Fruit fly (Drosophila melanogaster) whole organism, embryonic: ENCODE results near the gene mRpS26.

Experiments
- Abd-B ChIP-seq: fragments of 200-800 bp; sonication (Bioruptor generic); optimal IDR thresholded peaks from 2 replicates; lab custom pipeline; 2018; ENCODE audit warnings: missing biosample characterization, mild to moderate bottlenecking, missing genetic modification characterization, moderate library complexity
- Antp ChIP-seq: fragments of 200-800 bp; sonication (Bioruptor generic); optimal IDR thresholded peaks from 3 replicates; lab custom pipeline; 2016; ENCODE audit warnings: missing biosample characterization, missing genetic modification characterization
- B-H2 ChIP-seq: fragments of 200-800 bp; sonication (Bioruptor generic); optimal IDR thresholded peaks from 2 replicates; lab custom pipeline; 2018; ENCODE audit warnings: missing biosample characterization, mild to moderate bottlenecking, missing genetic modification characterization
- Blimp-1 ChIP-seq: fragments of 200-800 bp; sonication (Bioruptor generic); optimal IDR thresholded peaks from 3 replicates; lab custom pipeline; 2018; ENCODE audit warnings: missing biosample characterization, missing genetic modification characterization, mild to moderate bottlenecking, moderate library complexity, missing genetic modification reagents
- C15 ChIP-seq: fragments of 200-800 bp; sonication (Bioruptor generic); IDR thresholded peaks from 3 replicates; pipeline ENCODE4 v1.3.6; 2022; ENCODE audit warnings: missing biosample characterization, missing genetic modification characterization
- CG10654 ChIP-seq: fragments of 200-800 bp; sonication (Bioruptor generic); optimal IDR thresholded peaks from 2 replicates; lab custom pipeline; 2016; ENCODE audit warnings: missing biosample characterization, missing genetic modification characterization
- CG12769 ChIP-seq: fragments of 200-800 bp; sonication (Bioruptor generic); optimal IDR thresholded peaks from 2 replicates; lab custom pipeline; 2019; ENCODE audit warnings: missing biosample characterization, mild to moderate bottlenecking, missing genetic modification characterization, moderate library complexity
- CG13296 ChIP-seq: fragments of 200-800 bp; sonication (Bioruptor generic); optimal IDR thresholded peaks from 3 replicates; lab custom pipeline; 2018; ENCODE audit warnings: missing biosample characterization, mild to moderate bottlenecking, missing genetic modification characterization
- CG14014 ChIP-seq: fragments of 200-800 bp; sonication (Bioruptor generic); IDR thresholded peaks from 2 replicates; pipeline ENCODE4 v1.3.6; 2022; ENCODE audit warnings: missing biosample characterization, missing genetic modification characterization
- CG16779 ChIP-seq: fragments of 200-800 bp; sonication (Bioruptor generic); IDR thresholded peaks from 2 replicates; pipeline ENCODE4 v1.3.6; 2022; ENCODE audit warnings: missing biosample characterization, missing genetic modification characterization
- CG17328 ChIP-seq: fragments of 200-800 bp; sonication (Bioruptor generic); IDR thresholded peaks from 2 replicates; pipeline ENCODE4 v1.3.6; 2022; ENCODE audit warnings: missing biosample characterization, missing genetic modification characterization
- CG18011 ChIP-seq: fragments of 200-800 bp; sonication (Bioruptor generic); optimal IDR thresholded peaks from 2 replicates; lab custom pipeline; 2017; ENCODE audit warnings: missing biosample characterization, missing genetic modification characterization, mild to moderate bottlenecking, moderate library complexity, missing genotype
- CG1832 ChIP-seq: fragments of 200-800 bp; sonication (Bioruptor generic); optimal IDR thresholded peaks from 2 replicates; lab custom pipeline; 2017; ENCODE audit warnings: missing biosample characterization, mild to moderate bottlenecking, missing genetic modification characterization, inconsistent platforms
- CG18619 ChIP-seq: fragments of 200-800 bp; sonication (Bioruptor generic); optimal IDR thresholded peaks from 3 replicates; lab custom pipeline; 2017; ENCODE audit warnings: missing biosample characterization, mild to moderate bottlenecking, missing genetic modification characterization
- CG2120 ChIP-seq: fragments of 200-800 bp; sonication (Bioruptor generic); optimal IDR thresholded peaks from 3 replicates; lab custom pipeline; 2016; ENCODE audit warnings: missing biosample characterization, missing genetic modification characterization
- CG31365 ChIP-seq: fragments of 200-800 bp; sonication (Bioruptor generic); optimal IDR thresholded peaks from 2 replicates; lab custom pipeline; 2018; ENCODE audit warnings: missing biosample characterization, mild to moderate bottlenecking, missing genetic modification characterization
- CG43689 ChIP-seq: fragments of 200-800 bp; sonication (Bioruptor generic); IDR thresholded peaks from 2 replicates; pipeline ENCODE4 v1.3.6; 2022; ENCODE audit warnings: missing biosample characterization, missing genetic modification characterization
- CG4617 ChIP-seq: fragments of 200-800 bp; sonication (Bioruptor generic); optimal IDR thresholded peaks from 3 replicates; lab custom pipeline; 2016; ENCODE audit warnings: missing biosample characterization, missing genetic modification characterization, borderline replicate concordance
- CG7357 ChIP-seq: fragments of 200-800 bp; sonication (Bioruptor generic); IDR thresholded peaks from 3 replicates; pipeline ENCODE4 v1.3.6; 2022; ENCODE audit warnings: missing biosample characterization, missing genetic modification characterization
- CG7987 ChIP-seq: fragments of 200-800 bp; sonication (Bioruptor generic); optimal IDR thresholded peaks from 2 replicates; lab custom pipeline; 2018; ENCODE audit warnings: missing biosample characterization, mild to moderate bottlenecking, missing genetic modification characterization, moderate library complexity
- D ChIP-seq, 2 experiments: fragments of 200-800 bp in 1 of 2; fragments of >200 bp in 1 of 2; sonication (Bioruptor generic) in 1 of 2; optimal IDR thresholded peaks; 2 replicates in 1 of 2; 3 replicates in 1 of 2; lab custom pipeline; 2017; ENCODE audit warnings: mild to moderate bottlenecking in 1 of 2, missing biosample characterization in 1 of 2, missing genetic modification characterization in 1 of 2, missing genetic modification reagents in 1 of 2
- D19B ChIP-seq: fragments of 200-800 bp; sonication (Bioruptor generic); optimal IDR thresholded peaks from 2 replicates; lab custom pipeline; 2017; ENCODE audit warnings: missing biosample characterization, mild to moderate bottlenecking, missing genetic modification characterization
- Doc2 ChIP-seq: fragments of 200-800 bp; sonication (Bioruptor generic); IDR thresholded peaks from 2 replicates; pipeline ENCODE4 v1.3.6; 2022; ENCODE audit warnings: missing biosample characterization, missing genetic modification characterization
- Doc3 ChIP-seq: fragments of 200-800 bp; sonication (Bioruptor generic); IDR thresholded peaks from 3 replicates; pipeline ENCODE4 v1.3.6; 2022; ENCODE audit warnings: missing biosample characterization, missing genetic modification characterization; ENCODE audit not compliant: partially characterized antibody
- Drgx ChIP-seq: fragments of 200-800 bp; sonication (Bioruptor generic); IDR thresholded peaks from 2 replicates; pipeline ENCODE4 v1.3.6; 2022; ENCODE audit warnings: missing biosample characterization, missing genetic modification characterization
- E2f2 ChIP-seq: fragments of 200-800 bp; sonication (Bioruptor generic); IDR thresholded peaks from 2 replicates; pipeline ENCODE4 v1.3.6; 2022; ENCODE audit warnings: missing biosample characterization, missing genetic modification characterization
- Elba2 ChIP-seq: fragments of 200-800 bp; sonication (Bioruptor generic); optimal IDR thresholded peaks from 3 replicates; lab custom pipeline; 2016; ENCODE audit warnings: missing biosample characterization, missing genetic modification characterization
- Fer2 ChIP-seq: fragments of 200-800 bp; sonication (Bioruptor generic); optimal IDR thresholded peaks from 2 replicates; lab custom pipeline; 2018; ENCODE audit warnings: missing biosample characterization, mild to moderate bottlenecking, missing genetic modification characterization, moderate library complexity
- GATAe ChIP-seq: fragments of 200-800 bp; sonication (Bioruptor generic); conservative IDR thresholded peaks from 2 replicates; pipeline ENCODE4 v1.3.6; 2022; ENCODE audit warnings: missing biosample characterization, missing genetic modification characterization
- Lim3 ChIP-seq: fragments of 200-800 bp; sonication (Bioruptor generic); IDR thresholded peaks from 2 replicates; pipeline ENCODE4 v1.3.6; 2022; ENCODE audit warnings: missing biosample characterization, missing genetic modification characterization
- Med ChIP-seq: fragments of 200-800 bp; sonication (Bioruptor generic); peaks from one replicate; lab custom pipeline; 2016; ENCODE audit warnings: missing biosample characterization, missing genetic modification characterization, mild to moderate bottlenecking, inconsistent platforms, moderate library complexity
- Nf-YC ChIP-seq: fragments of 200-800 bp; optimal IDR thresholded peaks from 3 replicates; lab custom pipeline; 2019; ENCODE audit warnings: missing biosample characterization, mild to moderate bottlenecking, missing genetic modification characterization, moderate library complexity
- Ravus ChIP-seq: fragments of 200-800 bp; sonication (Bioruptor generic); IDR thresholded peaks from 2 replicates; pipeline ENCODE4 v1.3.6; 2022; ENCODE audit warnings: missing biosample characterization, missing genetic modification characterization
- aop ChIP-seq: fragments of 200-800 bp; sonication (Bioruptor generic); IDR thresholded peaks from 2 replicates; pipeline ENCODE4 v1.3.6; 2022; ENCODE audit warnings: missing biosample characterization, missing genetic modification characterization
- az2 ChIP-seq: fragments of 200-800 bp; sonication (Bioruptor generic); optimal IDR thresholded peaks from 3 replicates; lab custom pipeline; 2016; ENCODE audit warnings: missing biosample characterization, missing genetic modification characterization
- bbx ChIP-seq: fragments of 200-800 bp; sonication (Bioruptor generic); IDR thresholded peaks from 2 replicates; pipeline ENCODE4 v1.3.6; 2022; ENCODE audit warnings: missing biosample characterization, missing genetic modification characterization; ENCODE audit not compliant: partially characterized antibody
- bcd ChIP-seq: fragments of 200-800 bp; sonication (Bioruptor generic); optimal IDR thresholded peaks from 2 replicates; lab custom pipeline; 2017; ENCODE audit warnings: missing biosample characterization, mild to moderate bottlenecking, missing genetic modification characterization
- dysf ChIP-seq: fragments of 200-800 bp; sonication (Bioruptor generic); IDR thresholded peaks from 3 replicates; pipeline ENCODE4 v1.3.6; 2022; ENCODE audit warnings: missing biosample characterization, missing genetic modification characterization
- emc ChIP-seq: fragments of 200-800 bp; sonication (Bioruptor generic); optimal IDR thresholded peaks from 2 replicates; lab custom pipeline; 2016; ENCODE audit warnings: missing biosample characterization, missing genetic modification characterization
- eve ChIP-seq, 2 experiments: fragments of >200 bp; optimal IDR thresholded peaks; 2 replicates each; lab custom pipeline; 2017; ENCODE audit warnings: missing biosample characterization in 2 of 2, missing genetic modification characterization in 2 of 2
- gce ChIP-seq: fragments of 200-800 bp; sonication (Bioruptor generic); IDR thresholded peaks from 3 replicates; pipeline ENCODE4 v1.3.6; 2022; ENCODE audit warnings: missing biosample characterization, missing genetic modification characterization
- jigr1 ChIP-seq: fragments of 200-800 bp; sonication (Bioruptor generic); IDR thresholded peaks from 3 replicates; pipeline ENCODE4 v1.3.6; 2022; ENCODE audit warnings: missing biosample characterization, missing genetic modification characterization
- knrl ChIP-seq: fragments of 200-800 bp; sonication (Bioruptor generic); IDR thresholded peaks from 3 replicates; pipeline ENCODE4 v1.3.6; 2022; ENCODE audit warnings: missing biosample characterization, missing genetic modification characterization; ENCODE audit not compliant: partially characterized antibody
- mirr ChIP-seq: fragments of 200-800 bp; sonication (Bioruptor generic); optimal IDR thresholded peaks from 3 replicates; lab custom pipeline; 2018; ENCODE audit warnings: missing biosample characterization, mild to moderate bottlenecking, missing genetic modification characterization
- scrt ChIP-seq: fragments of 200-800 bp; sonication (Bioruptor generic); optimal IDR thresholded peaks from 2 replicates; lab custom pipeline; 2018; ENCODE audit warnings: missing biosample characterization, mild to moderate bottlenecking, missing genetic modification characterization, moderate library complexity
- shn ChIP-seq: fragments of 200-800 bp; sonication (Bioruptor generic); optimal IDR thresholded peaks from 3 replicates; lab custom pipeline; 2016; ENCODE audit warnings: missing biosample characterization, missing genetic modification characterization
- stwl ChIP-seq: fragments of 200-800 bp; sonication (Bioruptor generic); optimal IDR thresholded peaks from 3 replicates; lab custom pipeline; 2018; ENCODE audit warnings: missing biosample characterization, mild to moderate bottlenecking, missing genetic modification characterization, moderate library complexity
- trh ChIP-seq: fragments of 200-800 bp; sonication (Bioruptor generic); optimal IDR thresholded peaks from 2 replicates; lab custom pipeline; 2016; ENCODE audit warnings: missing biosample characterization, missing genetic modification characterization
- vnd ChIP-seq: fragments of 200-800 bp; sonication (Bioruptor generic); IDR thresholded peaks from 3 replicates; pipeline ENCODE4 v1.3.6; 2022; ENCODE audit warnings: missing biosample characterization, missing genetic modification characterization; ENCODE audit not compliant: partially characterized antibody
- wek ChIP-seq: fragments of 200-800 bp; sonication (Bioruptor generic); optimal IDR thresholded peaks from 3 replicates; lab custom pipeline; 2018; ENCODE audit warnings: missing biosample characterization, mild to moderate bottlenecking, missing genetic modification characterization, moderate library complexity

Gene mRpS26

dm6 chr3L:18062959-18063510 lies 43.3 kb upstream of the mRpS26 start (continued):
- TF ChIP-seq D (optimal IDR thresholded peaks at IDR 0.05; lab: Kevin White, UChicago): no peak
- TF ChIP-seq D (GFP tag; optimal IDR thresholded peaks at IDR 0.05; lab: Kevin White, UChicago): peak; percentile 14
- peak; percentile 68 for TF ChIP-seq CG31365 (tag; lab: Kevin White, UChicago)
- no peak for TF ChIP-seq aop (GFP tag; lab: Robert Waterston, UW)
- no peak for TF ChIP-seq D19B (GFP tag; lab: Kevin White, UChicago)
- TF ChIP-seq CG10654: no peak
- no peak for TF ChIP-seq wek (GFP tag; lab: Kevin White, UChicago)
- peak; percentile 34 for TF ChIP-seq CG2120 (GFP tag; lab: Kevin White, UChicago)
- peak; percentile 35 for TF ChIP-seq Blimp-1 (GFP tag; lab: Kevin White, UChicago)
- no peak for TF ChIP-seq CG43689 (GFP tag; lab: Robert Waterston, UW)
- no peak; the same call in 2 of the 3 replicates for TF ChIP-seq dysf (GFP tag; lab: Robert Waterston, UW)
- TF ChIP-seq stwl: peak; percentile 24
- peak; percentile 23; the same call in 1 of the 2 replicates for TF ChIP-seq CG14014
- no peak for TF ChIP-seq CG18619
- no peak for TF ChIP-seq Nf-YC (tag; lab: Kevin White, UChicago)
- no peak for TF ChIP-seq CG12769 (tag; lab: Kevin White, UChicago)
- TF ChIP-seq knrl (GFP tag; lab: Robert Waterston, UW): no peak
- TF ChIP-seq mirr (GFP tag; lab: Kevin White, UChicago): no peak
- TF ChIP-seq gce (GFP tag; lab: Robert Waterston, UW): 0 out of 3 replicates have a peak, but pooled peaks have one; percentile 34
- TF ChIP-seq CG4617: no peak
- no peak for TF ChIP-seq Doc2 (GFP tag; lab: Robert Waterston, UW)
- TF ChIP-seq GATAe (GFP tag; lab: Robert Waterston, UW): no peak
- no peak for TF ChIP-seq Ravus (GFP tag; lab: Robert Waterston, UW)
- TF ChIP-seq vnd (GFP tag; lab: Robert Waterston, UW): no peak
- peak; percentile 21 for TF ChIP-seq bcd (GFP tag; lab: Kevin White, UChicago)
- TF ChIP-seq CG1832 (GFP tag; lab: Kevin White, UChicago): no peak
- no peak for TF ChIP-seq E2f2 (GFP tag; lab: Robert Waterston, UW)
- no peak for TF ChIP-seq CG18011 (GFP tag; lab: Kevin White, UChicago)
- no peak for TF ChIP-seq CG16779 (GFP tag; lab: Robert Waterston, UW)
- no peak for TF ChIP-seq CG7987
- TF ChIP-seq Elba2 (GFP tag; lab: Kevin White, UChicago): no peak
- TF ChIP-seq scrt (GFP tag; lab: Kevin White, UChicago): no peak
- TF ChIP-seq Doc3 (GFP tag; lab: Robert Waterston, UW): no peak
- no peak for TF ChIP-seq bbx
- no peak for TF ChIP-seq Antp (GFP tag; lab: Kevin White, UChicago)
- peak in 1 of 2 experiments; percentile 20 for TF ChIP-seq eve (GFP tag; optimal IDR thresholded peaks at IDR 0.05; lab: Kevin White, UChicago)
- TF ChIP-seq Lim3 (GFP tag; lab: Robert Waterston, UW): no peak
- no peak for TF ChIP-seq B-H2 (GFP tag; lab: Kevin White, UChicago)
- no peak for TF ChIP-seq C15 (GFP tag; lab: Robert Waterston, UW)
- TF ChIP-seq jigr1 (GFP tag; lab: Robert Waterston, UW): no peak
- TF ChIP-seq Abd-B (GFP tag; lab: Kevin White, UChicago): no peak
- TF ChIP-seq Med (GFP tag; lab: Kevin White, UChicago): no peak
- no peak for TF ChIP-seq CG13296 (GFP tag; lab: Kevin White, UChicago)
- TF ChIP-seq shn (GFP tag; lab: Kevin White, UChicago): no peak
- TF ChIP-seq az2 (GFP tag; lab: Kevin White, UChicago): peak; percentile 28
- TF ChIP-seq CG7357 (GFP tag; lab: Robert Waterston, UW): no peak
- no peak for TF ChIP-seq emc (GFP tag; lab: Kevin White, UChicago)
- no peak for TF ChIP-seq CG17328
- no peak for TF ChIP-seq trh (GFP tag; lab: Kevin White, UChicago)
- TF ChIP-seq Fer2: no peak
- peak; percentile 79 for TF ChIP-seq Drgx (GFP tag; lab: Robert Waterston, UW)
